Worm (Caenorhabditis elegans) whole organism, L3 larva: Measurements from ENCODE around the gene sre-51.

Experiments used
- daf-12 ChIP-seq: fragments of 150-350 bp; optimal IDR thresholded peaks from 2 replicates; lab custom pipeline; 2014; ENCODE audit warnings: missing biosample characterization, missing genetic modification reagents, missing genetic modification characterization
- egl-27 ChIP-seq: sonication (generic microtip); optimal IDR thresholded peaks from 4 replicates; lab custom pipeline; 2017; ENCODE audit warnings: missing biosample characterization, missing genetic modification reagents, missing genetic modification characterization
- egl-5 ChIP-seq: fragments of 150-350 bp; optimal IDR thresholded peaks from 2 replicates; lab custom pipeline; 2017; ENCODE audit warnings: missing biosample characterization, missing genetic modification reagents, missing genetic modification characterization, inconsistent platforms
- jun-1 ChIP-seq: fragments of 150-350 bp; optimal IDR thresholded peaks from 2 replicates; lab custom pipeline; 2014; ENCODE audit warnings: missing biosample characterization, missing genetic modification reagents, missing genetic modification characterization
- skn-1 ChIP-seq: fragments of 150-350 bp; optimal IDR thresholded peaks from 2 replicates; lab custom pipeline; 2014; ENCODE audit warnings: missing biosample characterization, missing genetic modification characterization

DNA sequence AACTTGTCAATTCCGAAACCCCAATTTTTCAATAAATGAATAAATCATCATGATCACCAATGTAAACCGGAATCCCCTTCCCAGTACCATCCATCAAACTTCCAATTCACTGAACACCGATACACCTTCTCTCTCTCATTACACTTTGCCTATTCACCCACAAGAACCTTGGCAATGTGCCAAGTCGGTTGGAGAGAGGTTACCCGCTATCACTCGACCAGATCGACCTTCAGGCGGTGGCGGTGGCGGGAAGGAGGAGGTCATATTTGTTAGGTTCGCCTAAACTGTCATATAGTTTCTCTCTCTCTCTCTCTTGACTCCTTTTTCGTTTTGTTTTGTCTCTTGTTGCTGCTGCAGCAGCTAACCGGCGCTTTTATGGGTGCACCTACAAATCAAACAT lies 49.1 kb upstream of the sre-51 start:
- TF ChIP-seq jun-1 (tag; lab: Kevin White, UChicago) (no peak), egl-27 (tag; lab: Kevin White, UChicago) (no peak), egl-5 (tag; lab: Kevin White, UChicago) (no peak), skn-1 (no peak), daf-12 (tag; lab: Kevin White, UChicago) (no peak)
